Worm (Caenorhabditis elegans) whole organism, late embryonic: ENCODE data around the gene Y67H2A.2.

Source experiments
- C38D4.7 ChIP-seq: fragments of 200-800 bp; sonication (Bioruptor generic); optimal IDR thresholded peaks from 2 replicates; lab custom pipeline; 2018; ENCODE audit warnings: mild to moderate bottlenecking, missing genetic modification characterization, moderate library complexity, missing compliant biosample characterization
- T23F11.4 ChIP-seq: fragments of 200-800 bp; sonication (Bioruptor generic); optimal IDR thresholded peaks from 2 replicates; lab custom pipeline; 2018; ENCODE audit warnings: mild to moderate bottlenecking, missing genetic modification characterization, missing compliant biosample characterization
- ama-1 ChIP-seq: fragments of 150-350 bp; optimal IDR thresholded peaks from 2 replicates; lab custom pipeline; 2014
- ceh-34 ChIP-seq: sonication (generic microtip); optimal IDR thresholded peaks from 2 replicates; lab custom pipeline; 2016; ENCODE audit warnings: mild to moderate bottlenecking, missing genetic modification characterization, missing compliant biosample characterization
- dmd-4 ChIP-seq: sonication (generic microtip); optimal IDR thresholded peaks from 2 replicates; lab custom pipeline; 2016; ENCODE audit warnings: borderline replicate concordance, missing genetic modification characterization, missing compliant biosample characterization
- eyg-1 ChIP-seq: sonication (generic microtip); optimal IDR thresholded peaks from 2 replicates; lab custom pipeline; 2016; ENCODE audit warnings: missing genotype, missing genetic modification characterization, missing compliant biosample characterization
- fkh-10 ChIP-seq: fragments of 150-350 bp; optimal IDR thresholded peaks from 2 replicates; lab custom pipeline; 2014; ENCODE audit warnings: missing biosample characterization, missing genetic modification reagents, missing genetic modification characterization
- gmeb-2 ChIP-seq: sonication (generic microtip); optimal IDR thresholded peaks from 2 replicates; lab custom pipeline; 2016; ENCODE audit warnings: missing genetic modification characterization, inconsistent platforms, missing compliant biosample characterization
- madf-2 ChIP-seq: sonication (generic microtip); optimal IDR thresholded peaks from 2 replicates; lab custom pipeline; 2017; ENCODE audit warnings: missing genetic modification characterization, missing compliant biosample characterization
- pqm-1 ChIP-seq: sonication (generic microtip); optimal IDR thresholded peaks from 2 replicates; lab custom pipeline; 2016; ENCODE audit warnings: missing genetic modification characterization, missing compliant biosample characterization
- ref-2 ChIP-seq: sonication (generic microtip); optimal IDR thresholded peaks from 2 replicates; lab custom pipeline; 2016; ENCODE audit warnings: missing genetic modification characterization, missing compliant biosample characterization
- syd-9 ChIP-seq: sonication (generic microtip); optimal IDR thresholded peaks from 2 replicates; lab custom pipeline; 2016; ENCODE audit warnings: mild to moderate bottlenecking, missing genetic modification characterization, moderate library complexity, missing compliant biosample characterization
- tbx-7 ChIP-seq: sonication (generic microtip); optimal IDR thresholded peaks from 2 replicates; lab custom pipeline; 2016; ENCODE audit warnings: missing genotype, missing genetic modification characterization, missing compliant biosample characterization
- unc-86 ChIP-seq: sonication (generic microtip); optimal IDR thresholded peaks from 2 replicates; lab custom pipeline; 2016; ENCODE audit warnings: missing genetic modification characterization, missing compliant biosample characterization

DNA sequence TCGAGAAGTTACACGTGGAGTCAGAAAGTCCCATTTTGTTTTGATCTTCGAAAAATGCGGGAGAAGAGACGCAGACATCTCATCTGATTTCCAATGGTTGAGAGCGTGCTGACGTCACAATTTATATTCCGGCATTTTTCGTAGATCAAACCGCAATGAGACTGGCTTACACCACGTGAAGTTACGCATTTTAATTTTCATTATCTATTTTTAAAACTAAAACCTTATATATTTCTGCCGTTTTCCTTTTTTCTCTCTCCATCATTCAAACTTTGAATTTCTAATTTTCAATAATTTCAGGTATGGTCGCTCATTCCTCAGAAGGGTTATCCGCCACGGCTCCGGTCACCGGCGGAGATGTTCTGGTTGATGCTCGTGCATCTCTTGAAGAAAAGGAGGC lies 17.7 kb upstream of the Y67H2A.2 start, which contains the start of gene fat-1:
- TF ChIP-seq fkh-10 (GFP tag; lab: Kevin White, UChicago): no peak
- TF ChIP-seq eyg-1 (tag; lab: Kevin White, UChicago): no peak
- no peak for TF ChIP-seq ama-1 (lab: Kevin White, UChicago)
- TF ChIP-seq ref-2 (tag; lab: Kevin White, UChicago): no peak
- no peak for TF ChIP-seq pqm-1 (tag; lab: Kevin White, UChicago)
- TF ChIP-seq unc-86 (tag; lab: Kevin White, UChicago): no peak
- no peak for TF ChIP-seq dmd-4 (tag; lab: Kevin White, UChicago)
- no peak for TF ChIP-seq gmeb-2 (tag; lab: Kevin White, UChicago)
- no peak for TF ChIP-seq madf-2 (tag; lab: Kevin White, UChicago)
- TF ChIP-seq ceh-34: no peak
- TF ChIP-seq tbx-7 (tag; lab: Kevin White, UChicago): no peak
- no peak for TF ChIP-seq C38D4.7 (GFP tag; lab: Kevin White, UChicago)
- no peak for TF ChIP-seq syd-9
- no peak for TF ChIP-seq T23F11.4
